Fruit fly (Drosophila melanogaster): ENCODE results near the gene ntc.

The ntc gene

dm6 chr3L:3814010-3814833 lies 8.0 kb upstream of the ntc start, which contains the start of gene Scsalpha1:
Gene Scsalpha1 (plus strand): TSS chr3L:3814211.
- peak; percentile 65 for TF ChIP-seq Hnf4 (GFP tag; optimal IDR thresholded peaks at IDR 0.05)
- TF ChIP-seq Hr83 (GFP tag; optimal IDR thresholded peaks at IDR 0.05; ENCODE audit: poor library complexity, severe bottlenecking), result peak; percentile 88
- TF ChIP-seq rgr (GFP tag; optimal IDR thresholded peaks at IDR 0.05), result peak; percentile 54
- TF ChIP-seq br (GFP tag; optimal IDR thresholded peaks at IDR 0.05), result no peak
- no peak for TF ChIP-seq Dif (GFP tag; optimal IDR thresholded peaks at IDR 0.05; ENCODE audit: partially characterized antibody)
- TF ChIP-seq Abd-B (GFP tag; optimal IDR thresholded peaks at IDR 0.05), result no peak
- peak; percentile 49 for TF ChIP-seq woc (GFP tag; optimal IDR thresholded peaks at IDR 0.05)
- TF ChIP-seq dsf (GFP tag; optimal IDR thresholded peaks at IDR 0.05; ENCODE audit: borderline replicate concordance), result peak; percentile 23
- TF ChIP-seq Sp1 (GFP tag; optimal IDR thresholded peaks at IDR 0.05), result peak; percentile 16
- TF ChIP-seq Vsx2 (GFP tag; optimal IDR thresholded peaks at IDR 0.05; ENCODE audit: partially characterized antibody), result peak; percentile 98
- TF ChIP-seq Rel (GFP tag; optimal IDR thresholded peaks at IDR 0.05), result no peak
- peak; percentile 27 for TF ChIP-seq Rel (tag; optimal IDR thresholded peaks at IDR 0.05)
- no peak for TF ChIP-seq Hr78 (GFP tag; optimal IDR thresholded peaks at IDR 0.05)
- TF ChIP-seq sv (GFP tag; optimal IDR thresholded peaks at IDR 0.05), result no peak
- TF ChIP-seq Myc (optimal IDR thresholded peaks at IDR 0.05), result peak; percentile 21
- TF ChIP-seq dmrt93B (GFP tag; optimal IDR thresholded peaks at IDR 0.05), result no peak
- TF ChIP-seq ey (GFP tag; optimal IDR thresholded peaks at IDR 0.05), result peak; percentile 52
- peak; percentile 41 for TF ChIP-seq Jra (GFP tag; optimal IDR thresholded peaks at IDR 0.05)
- TF ChIP-seq jim (GFP tag; optimal IDR thresholded peaks at IDR 0.05), result no peak
- no peak for TF ChIP-seq brk (GFP tag; optimal IDR thresholded peaks at IDR 0.05)
- no peak for TF ChIP-seq usp (GFP tag; optimal IDR thresholded peaks at IDR 0.05)
- TF ChIP-seq foxo (GFP tag; optimal IDR thresholded peaks at IDR 0.05), result peak in 1 of 2 experiments; percentile 28
- TF ChIP-seq dl (GFP tag; optimal IDR thresholded peaks at IDR 0.05; ENCODE audit: insufficient read depth in 1 of 2, partially characterized antibody in 2 of 2), result no peak
- TF ChIP-seq HLH106 (tag; optimal IDR thresholded peaks at IDR 0.05), result peak; percentile 41
- peak; percentile 38 for TF ChIP-seq psq (GFP tag; optimal IDR thresholded peaks at IDR 0.05)
- TF ChIP-seq OdsH (GFP tag; optimal IDR thresholded peaks at IDR 0.05), result peak; percentile 54

DNA sequence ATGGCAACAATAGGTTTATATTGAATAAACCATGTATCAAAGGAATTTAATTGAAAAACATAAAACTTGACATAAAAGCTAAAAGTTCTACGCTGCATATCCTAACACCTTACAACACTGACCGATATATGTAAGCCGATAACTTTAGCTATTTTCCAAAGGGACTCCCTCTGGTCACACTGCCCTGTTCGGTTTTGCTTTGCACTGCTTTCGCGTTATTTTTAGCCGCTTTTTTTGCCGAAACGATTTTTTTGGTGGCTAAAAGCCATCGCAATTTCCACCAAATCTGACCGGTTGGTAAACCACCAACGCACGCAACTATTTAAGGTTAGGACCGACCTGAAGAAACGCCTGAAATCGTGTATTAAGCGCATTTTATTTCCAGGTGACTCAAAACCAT lies 4.8 kb upstream of the ntc start, which contains the start of the genes CG32263 and PIG-B:
TSS of gene CG32263 (minus strand) at position 26 of the 400 bp plus-strand sequence.
TSS of gene PIG-B (plus strand) at position 175 of the 400 bp plus-strand sequence.
- TF ChIP-seq Myc (optimal IDR thresholded peaks at IDR 0.05) (peak; percentile 4), psq (GFP tag; optimal IDR thresholded peaks at IDR 0.05) (peak; percentile 78), Dif (GFP tag; optimal IDR thresholded peaks at IDR 0.05; ENCODE audit: partially characterized antibody) (no peak)

DNA sequence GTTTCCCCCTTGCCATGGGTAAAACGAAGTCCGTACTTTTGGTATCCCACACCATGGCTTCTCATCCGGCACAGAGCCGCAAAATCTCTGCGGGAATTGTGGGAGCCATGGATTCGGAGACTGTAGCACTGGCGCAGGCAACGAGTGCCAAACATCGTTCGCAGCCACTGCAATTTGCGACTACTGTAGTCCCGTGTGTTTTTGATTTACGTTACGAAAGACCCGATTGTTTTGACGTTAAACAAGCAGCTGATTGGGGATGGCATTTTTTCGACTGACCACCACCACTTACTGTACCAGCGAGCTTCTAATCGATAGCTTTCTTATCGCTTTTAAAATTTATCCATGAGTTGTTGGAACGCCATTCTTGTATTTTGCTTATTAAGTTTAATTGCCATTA lies 3.7 kb upstream of the ntc start, which contains the start of gene CG32262:
TSS of gene CG32262 (minus strand) at position 254 of the 400 bp plus-strand sequence.
- TF ChIP-seq usp (GFP tag; optimal IDR thresholded peaks at IDR 0.05) (no peak), Rel (GFP tag; optimal IDR thresholded peaks at IDR 0.05) (no peak), Rel (tag; optimal IDR thresholded peaks at IDR 0.05) (no peak), dmrt93B (GFP tag; optimal IDR thresholded peaks at IDR 0.05) (no peak), tai (GFP tag; optimal IDR thresholded peaks at IDR 0.05) (no peak), psq (GFP tag; optimal IDR thresholded peaks at IDR 0.05) (no peak), Hr83 (GFP tag; optimal IDR thresholded peaks at IDR 0.05; ENCODE audit: poor library complexity, severe bottlenecking) (no peak), Hr78 (GFP tag; optimal IDR thresholded peaks at IDR 0.05) (no peak), GATAd (GFP tag; optimal IDR thresholded peaks at IDR 0.05) (no peak), Dif (GFP tag; optimal IDR thresholded peaks at IDR 0.05; ENCODE audit: partially characterized antibody) (no peak), sage (GFP tag; optimal IDR thresholded peaks at IDR 0.05) (no peak), br (GFP tag; optimal IDR thresholded peaks at IDR 0.05) (no peak), fru (GFP tag; optimal IDR thresholded peaks at IDR 0.05) (no peak), Hnf4 (GFP tag; optimal IDR thresholded peaks at IDR 0.05) (no peak), Dfd (GFP tag; optimal IDR thresholded peaks at IDR 0.05) (no peak), N (GFP tag; optimal IDR thresholded peaks at IDR 0.05) (no peak), jim (GFP tag; optimal IDR thresholded peaks at IDR 0.05) (no peak), h (GFP tag; optimal IDR thresholded peaks at IDR 0.05) (no peak), brk (GFP tag; optimal IDR thresholded peaks at IDR 0.05) (no peak), Sp1 (GFP tag; optimal IDR thresholded peaks at IDR 0.05) (no peak)

Measured in whole organism, wandering third instar larva.